Fruit fly (Drosophila melanogaster): Measurements from ENCODE around the gene CG31142.

Gene CG31142

dm6 chr3R:23941643-23942424, 12.8 kb downstream of the CG31142 start (continued):
- TF ChIP-seq gro (GFP tag; optimal IDR thresholded peaks at IDR 0.05) = peak; percentile 32
- TF ChIP-seq NFAT (GFP tag; IDR thresholded peaks at IDR 0.05) = no peak
- no peak for TF ChIP-seq CG11696 (GFP tag; IDR thresholded peaks at IDR 0.05)
- TF ChIP-seq CG8924 (tag; optimal IDR thresholded peaks at IDR 0.05) = no peak
- no peak for TF ChIP-seq BtbVII (GFP tag; optimal IDR thresholded peaks at IDR 0.05)
- TF ChIP-seq CG32532 (GFP tag; IDR thresholded peaks at IDR 0.05) = peak; percentile 76
- 0 out of 2 replicates have a peak, but pooled peaks have one; percentile 7 for TF ChIP-seq CG13287 (GFP tag; IDR thresholded peaks at IDR 0.05; ENCODE audit: partially characterized antibody)
- TF ChIP-seq pho (GFP tag; optimal IDR thresholded peaks at IDR 0.05) = peak; percentile 24
- TF ChIP-seq zfh2 (GFP tag; optimal IDR thresholded peaks at IDR 0.05) = peak; percentile 20
- 0 out of 3 replicates have a peak, but pooled peaks have one; percentile 25 for TF ChIP-seq CG11560 (tag; IDR thresholded peaks at IDR 0.05)
- TF ChIP-seq pan (optimal IDR thresholded peaks at IDR 0.05) = no peak
- peak in 1 of 2 experiments; percentile 61 for TF ChIP-seq pan (GFP tag; optimal IDR thresholded peaks at IDR 0.05 in 1 of 2, IDR thresholded peaks at IDR 0.05 in 1 of 2)
- peak; percentile 71 for TF ChIP-seq wdn (GFP tag; IDR thresholded peaks at IDR 0.05)
- TF ChIP-seq CG6765 (GFP tag; optimal IDR thresholded peaks at IDR 0.05) = peak; percentile 18
- no peak for TF ChIP-seq Tbp (GFP tag; optimal IDR thresholded peaks at IDR 0.05)
- peak; percentile 66 for TF ChIP-seq stc (GFP tag; IDR thresholded peaks at IDR 0.05)
- TF ChIP-seq CG12391 (tag; optimal IDR thresholded peaks at IDR 0.05) = peak; percentile 9
- no peak for TF ChIP-seq gsb-n (tag; optimal IDR thresholded peaks at IDR 0.05)
- no peak for TF ChIP-seq CG2116 (GFP tag; optimal IDR thresholded peaks at IDR 0.05)
- no peak for TF ChIP-seq Sry-β (GFP tag; optimal IDR thresholded peaks at IDR 0.05)
- TF ChIP-seq CG8089 (GFP tag; optimal IDR thresholded peaks at IDR 0.05) = no peak
- TF ChIP-seq sens (GFP tag) = peak; percentile 92
- TF ChIP-seq otp (GFP tag; IDR thresholded peaks at IDR 0.05) = 0 out of 3 replicates have a peak, but pooled peaks have one; percentile 53
- no peak for TF ChIP-seq ac (GFP tag; optimal IDR thresholded peaks at IDR 0.05)
- no peak for TF ChIP-seq Lhr (GFP tag; optimal IDR thresholded peaks at IDR 0.05)
- no peak for TF ChIP-seq Opbp (GFP tag; IDR thresholded peaks at IDR 0.05; ENCODE audit: partially characterized antibody)
- no peak for TF ChIP-seq CG10959 (GFP tag; IDR thresholded peaks at IDR 0.05)
- TF ChIP-seq CG15073 (GFP tag; optimal IDR thresholded peaks at IDR 0.05) = no peak
- TF ChIP-seq ase (GFP tag; IDR thresholded peaks at IDR 0.05) = no peak
- TF ChIP-seq eve (GFP tag; optimal IDR thresholded peaks at IDR 0.05) = peak in 1 of 2 experiments; percentile 39
- TF ChIP-seq CrebB (tag; optimal IDR thresholded peaks at IDR 0.05) = no peak
- peak; percentile 7 for TF ChIP-seq Mad (GFP tag; optimal IDR thresholded peaks at IDR 0.05)
- TF ChIP-seq CG33213 (GFP tag; optimal IDR thresholded peaks at IDR 0.05) = no peak
- no peak for TF ChIP-seq CG4360 (GFP tag; IDR thresholded peaks at IDR 0.05)
- peak; percentile 20; the same call in 1 of the 2 replicates for TF ChIP-seq CG11247 (GFP tag; IDR thresholded peaks at IDR 0.05)
- no peak for TF ChIP-seq CkIIα-i1 (GFP tag; IDR thresholded peaks at IDR 0.05)
- TF ChIP-seq Elba2 (GFP tag; optimal IDR thresholded peaks at IDR 0.05) = no peak
- TF ChIP-seq CG9437 (GFP tag; optimal IDR thresholded peaks at IDR 0.05) = peak; percentile 17
- TF ChIP-seq hth (optimal IDR thresholded peaks at IDR 0.05) = no peak
- TF ChIP-seq CG3847 (GFP tag; IDR thresholded peaks at IDR 0.05) = peak; percentile 32; the same call in 1 of the 2 replicates
- TF ChIP-seq PHDP (tag; optimal IDR thresholded peaks at IDR 0.05) = peak; percentile 48
- TF ChIP-seq CG10366 (GFP tag; IDR thresholded peaks at IDR 0.05) = no peak
- no peak for TF ChIP-seq klu (GFP tag; IDR thresholded peaks at IDR 0.05)
- TF ChIP-seq CG2875 (GFP tag; optimal IDR thresholded peaks at IDR 0.05) = no peak
- TF ChIP-seq CG11085 (GFP tag; IDR thresholded peaks at IDR 0.05) = no peak
- no peak for TF ChIP-seq CG9876 (GFP tag; optimal IDR thresholded peaks at IDR 0.05)
- no peak for TF ChIP-seq CG4854 (GFP tag; optimal IDR thresholded peaks at IDR 0.05)
- TF ChIP-seq Hmr (GFP tag; optimal IDR thresholded peaks at IDR 0.05) = peak; percentile 54
- TF ChIP-seq Fer3 (tag; optimal IDR thresholded peaks at IDR 0.05) = peak; percentile 30
- TF ChIP-seq dysf (GFP tag; IDR thresholded peaks at IDR 0.05) = peak; percentile 48; the same call in 1 of the 3 replicates
- no peak for TF ChIP-seq Fer1 (GFP tag; optimal IDR thresholded peaks at IDR 0.05)

Measured in whole organism, embryonic.